Worm (Caenorhabditis elegans) whole organism, L4/young adult: Measurements from ENCODE around the gene Y47D3A.34.

Source experiments
- dao-5 ChIP-seq: sonication (generic microtip); optimal IDR thresholded peaks from 2 replicates; lab custom pipeline; 2016; ENCODE audit warnings: missing genotype, missing genetic modification characterization, moderate library complexity, missing compliant biosample characterization
- him-1 ChIP-seq: sonication (generic microtip); optimal IDR thresholded peaks from 2 replicates; lab custom pipeline; 2016; ENCODE audit warnings: missing genotype, missing genetic modification reagents, missing genetic modification characterization, missing compliant biosample characterization

DNA sequence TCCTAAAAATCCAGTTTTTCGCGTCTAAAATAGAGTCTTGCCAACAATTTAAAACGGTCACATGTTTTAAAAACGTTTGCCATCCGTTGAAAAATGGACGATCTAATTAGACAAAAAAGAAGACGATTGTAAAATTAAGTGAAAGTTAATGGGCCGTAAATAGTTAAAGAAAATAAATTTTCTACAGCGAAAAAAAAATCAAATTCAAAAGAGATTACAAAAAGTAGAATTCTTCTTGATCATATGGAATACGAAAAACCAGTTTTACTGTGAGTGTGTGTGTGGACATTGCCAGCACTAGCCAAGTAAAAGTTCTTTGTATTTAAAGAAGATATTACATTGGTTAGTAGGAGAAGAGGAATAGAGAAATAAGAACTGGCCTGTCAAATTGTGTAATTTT, 27.4 kb upstream of the Y47D3A.34 start:
- TF ChIP-seq dao-5 (tag; lab: Kevin White, UChicago) (no peak), him-1 (tag; lab: Kevin White, UChicago) (no peak)
